Fruit fly (Drosophila melanogaster): ENCODE data around the gene RpS14b.

Gene RpS14b

dm6 chrX:7968215-7968799, 33.6 kb downstream of the RpS14b start, which contains the start of gene sws:
Gene sws (minus strand): TSS chrX:7968236.
- TF ChIP-seq pan (optimal IDR thresholded peaks at IDR 0.05) (no peak), CG8478 (optimal IDR thresholded peaks at IDR 0.05) (no peak), usp (GFP tag; optimal IDR thresholded peaks at IDR 0.05) (no peak), psq (optimal IDR thresholded peaks at IDR 0.05) (no peak), EcR (GFP tag; optimal IDR thresholded peaks at IDR 0.05) (no peak), Dll (optimal IDR thresholded peaks at IDR 0.05) (no peak)

dm6 chrX:7969188-7969829, 34.6 kb downstream of the RpS14b start:
- TF ChIP-seq psq (optimal IDR thresholded peaks at IDR 0.05) (no peak), Dll (optimal IDR thresholded peaks at IDR 0.05) (no peak), CG8478 (optimal IDR thresholded peaks at IDR 0.05) (no peak), pan (optimal IDR thresholded peaks at IDR 0.05) (no peak), EcR (GFP tag; optimal IDR thresholded peaks at IDR 0.05) (no peak), usp (GFP tag; optimal IDR thresholded peaks at IDR 0.05) (no peak)

dm6 chrX:7970396-7970795, 35.7 kb downstream of the RpS14b start:
- no peak for TF ChIP-seq EcR (GFP tag; optimal IDR thresholded peaks at IDR 0.05)
- TF ChIP-seq psq (optimal IDR thresholded peaks at IDR 0.05) = no peak
- TF ChIP-seq usp (GFP tag; optimal IDR thresholded peaks at IDR 0.05) = no peak
- no peak for TF ChIP-seq pan (optimal IDR thresholded peaks at IDR 0.05)
- no peak for TF ChIP-seq Dll (optimal IDR thresholded peaks at IDR 0.05)
- TF ChIP-seq CG8478 (optimal IDR thresholded peaks at IDR 0.05) = no peak

dm6 chrX:7972363-7972942, 37.8 kb downstream of the RpS14b start:
- TF ChIP-seq pan (optimal IDR thresholded peaks at IDR 0.05) = no peak
- no peak for TF ChIP-seq psq (optimal IDR thresholded peaks at IDR 0.05)
- no peak for TF ChIP-seq EcR (GFP tag; optimal IDR thresholded peaks at IDR 0.05)
- no peak for TF ChIP-seq Dll (optimal IDR thresholded peaks at IDR 0.05)
- TF ChIP-seq CG8478 (optimal IDR thresholded peaks at IDR 0.05) = no peak
- no peak for TF ChIP-seq usp (GFP tag; optimal IDR thresholded peaks at IDR 0.05)

- TF ChIP-seq Dll (optimal IDR thresholded peaks at IDR 0.05) (no peak), EcR (GFP tag; optimal IDR thresholded peaks at IDR 0.05) (peak in 1 of 2 experiments; percentile 17)
These were observed 38.7 kb downstream of the RpS14b start for dm6 chrX:7973325-7973954.

- TF ChIP-seq psq (optimal IDR thresholded peaks at IDR 0.05) (no peak), Dll (optimal IDR thresholded peaks at IDR 0.05) (no peak), usp (GFP tag; optimal IDR thresholded peaks at IDR 0.05) (no peak), pan (optimal IDR thresholded peaks at IDR 0.05) (no peak), EcR (GFP tag; optimal IDR thresholded peaks at IDR 0.05) (no peak), CG8478 (optimal IDR thresholded peaks at IDR 0.05) (no peak)
These were observed 41.0 kb downstream of the RpS14b start for dm6 chrX:7975516-7976257.

dm6 chrX:7976976-7977834, 42.5 kb downstream of the RpS14b start:
- peak; percentile 59 for TF ChIP-seq pan (optimal IDR thresholded peaks at IDR 0.05)
- TF ChIP-seq Dll (optimal IDR thresholded peaks at IDR 0.05) = no peak

dm6 chrX:7978027-7978426, 43.3 kb downstream of the RpS14b start:
- no peak for TF ChIP-seq psq (optimal IDR thresholded peaks at IDR 0.05)

dm6 chrX:7979202-7979601, 44.5 kb downstream of the RpS14b start:
- no peak for TF ChIP-seq psq (optimal IDR thresholded peaks at IDR 0.05)
- no peak for TF ChIP-seq EcR (GFP tag; optimal IDR thresholded peaks at IDR 0.05)
- no peak for TF ChIP-seq Dll (optimal IDR thresholded peaks at IDR 0.05)
- TF ChIP-seq usp (GFP tag; optimal IDR thresholded peaks at IDR 0.05) = no peak
- TF ChIP-seq CG8478 (optimal IDR thresholded peaks at IDR 0.05) = no peak
- no peak for TF ChIP-seq pan (optimal IDR thresholded peaks at IDR 0.05)

dm6 chrX:7980786-7981185, 46.1 kb downstream of the RpS14b start:
- TF ChIP-seq psq (optimal IDR thresholded peaks at IDR 0.05) = no peak
- TF ChIP-seq CG8478 (optimal IDR thresholded peaks at IDR 0.05) = no peak
- TF ChIP-seq EcR (GFP tag; optimal IDR thresholded peaks at IDR 0.05) = no peak
- TF ChIP-seq pan (optimal IDR thresholded peaks at IDR 0.05) = no peak
- TF ChIP-seq usp (GFP tag; optimal IDR thresholded peaks at IDR 0.05) = no peak
- TF ChIP-seq Dll (optimal IDR thresholded peaks at IDR 0.05) = no peak
